Worm (Caenorhabditis elegans): ENCODE data around the gene C17H12.6.

DNA sequence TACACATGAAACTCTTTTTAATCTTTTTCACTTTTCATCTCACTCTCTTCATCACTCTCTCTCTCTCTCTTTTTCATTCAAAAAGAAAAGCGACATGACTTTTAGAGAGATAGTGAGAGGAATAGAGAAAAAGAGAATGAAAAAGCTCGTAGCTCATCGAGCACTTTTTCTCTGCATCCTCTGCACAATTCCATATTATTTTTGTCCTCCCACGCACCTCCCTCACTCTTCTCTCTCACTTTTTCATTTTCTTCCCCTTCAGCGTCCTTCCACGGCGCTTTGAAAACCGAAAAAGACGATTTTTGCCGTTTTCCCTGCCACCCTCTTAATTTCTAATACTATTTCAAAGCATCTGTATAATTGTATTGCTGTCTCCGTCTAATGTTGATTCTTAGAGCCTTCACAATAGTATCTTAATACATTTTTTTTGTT lies 16.8 kb upstream of the C17H12.6 start:
- TF ChIP-seq fos-1 (tag; optimal IDR thresholded peaks at IDR 0.05): peak; percentile 58
- peak; percentile 77 for TF ChIP-seq nhr-11 (tag; optimal IDR thresholded peaks at IDR 0.05)
- peak; percentile 80 to 86 for TF ChIP-seq lsy-2 (tag; optimal IDR thresholded peaks at IDR 0.05)
- TF ChIP-seq unc-86 (tag; optimal IDR thresholded peaks at IDR 0.05): peak; percentile 81
- TF ChIP-seq swsn-7 (tag; optimal IDR thresholded peaks at IDR 0.05): peak; percentile 90
- peak; percentile 70 for TF ChIP-seq lir-3 (tag; optimal IDR thresholded peaks at IDR 0.05; ENCODE audit: poor library complexity)
- peak; percentile 34 for TF ChIP-seq nhr-237 (tag; optimal IDR thresholded peaks at IDR 0.05)
